Fruit fly (Drosophila melanogaster) whole organism, embryonic: ENCODE data around the gene CG6409.

Experiments
- Abd-B ChIP-seq: fragments of 200-800 bp; sonication (Bioruptor generic); optimal IDR thresholded peaks from 2 replicates; lab custom pipeline; 2018; ENCODE audit warnings: missing biosample characterization, mild to moderate bottlenecking, missing genetic modification characterization, moderate library complexity
- Asciz ChIP-seq: fragments of 200-800 bp; sonication (Bioruptor generic); optimal IDR thresholded peaks from 2 replicates; lab custom pipeline; 2017; ENCODE audit warnings: missing biosample characterization, mild to moderate bottlenecking, missing genetic modification characterization, missing genetic modification reagents
- Atf-2 ChIP-seq: fragments of 200-800 bp; sonication (Bioruptor generic); optimal IDR thresholded peaks from 2 replicates; lab custom pipeline; 2016; ENCODE audit warnings: missing biosample characterization, missing genetic modification characterization
- Bdp1 ChIP-seq: fragments of 200-800 bp; sonication (Bioruptor generic); optimal IDR thresholded peaks from 3 replicates; lab custom pipeline; 2016; ENCODE audit warnings: missing biosample characterization, missing genetic modification characterization
- CG11398 ChIP-seq: fragments of 200-800 bp; sonication (Bioruptor generic); optimal IDR thresholded peaks from 2 replicates; lab custom pipeline; 2016; ENCODE audit warnings: missing biosample characterization, missing genetic modification characterization
- CG12744 ChIP-seq: fragments of 200-800 bp; sonication (Bioruptor generic); optimal IDR thresholded peaks from 2 replicates; lab custom pipeline; 2016; ENCODE audit warnings: missing biosample characterization, missing genetic modification characterization
- CG12769 ChIP-seq: fragments of 200-800 bp; sonication (Bioruptor generic); optimal IDR thresholded peaks from 2 replicates; lab custom pipeline; 2019; ENCODE audit warnings: missing biosample characterization, mild to moderate bottlenecking, missing genetic modification characterization, moderate library complexity
- CG12942 ChIP-seq: fragments of 200-800 bp; sonication (Bioruptor generic); optimal IDR thresholded peaks from 3 replicates; lab custom pipeline; 2016; ENCODE audit warnings: missing biosample characterization, missing genetic modification characterization
- CG13123 ChIP-seq: fragments of 200-800 bp; sonication (Bioruptor generic); optimal IDR thresholded peaks from 2 replicates; lab custom pipeline; 2016; ENCODE audit warnings: missing biosample characterization, missing genetic modification characterization
- CG15479 ChIP-seq: fragments of 200-800 bp; sonication (Bioruptor generic); optimal IDR thresholded peaks from 3 replicates; lab custom pipeline; 2019; ENCODE audit warnings: missing biosample characterization, mild to moderate bottlenecking, missing genetic modification characterization, moderate library complexity
- CG17186 ChIP-seq: fragments of 200-800 bp; sonication (Bioruptor generic); optimal IDR thresholded peaks from 3 replicates; lab custom pipeline; 2017; ENCODE audit warnings: missing biosample characterization, missing genetic modification reagents, missing genetic modification characterization
- CG17361 ChIP-seq: fragments of 200-800 bp; sonication (Bioruptor generic); IDR thresholded peaks from 3 replicates; pipeline ENCODE4 v1.3.6; 2022; ENCODE audit warnings: missing biosample characterization, missing genetic modification characterization
- CG2120 ChIP-seq: fragments of 200-800 bp; sonication (Bioruptor generic); optimal IDR thresholded peaks from 3 replicates; lab custom pipeline; 2016; ENCODE audit warnings: missing biosample characterization, missing genetic modification characterization
- CG30020 ChIP-seq: fragments of 200-800 bp; optimal IDR thresholded peaks from 2 replicates; lab custom pipeline; 2019; ENCODE audit warnings: missing biosample characterization, mild to moderate bottlenecking, missing genetic modification characterization, moderate library complexity
- CG32767 ChIP-seq: fragments of 200-800 bp; sonication (Bioruptor generic); IDR thresholded peaks from 2 replicates; pipeline ENCODE4 v1.3.6; 2022; ENCODE audit warnings: missing biosample characterization, missing genetic modification characterization
- CG3407 ChIP-seq: fragments of 200-800 bp; sonication (Bioruptor generic); optimal IDR thresholded peaks from 2 replicates; lab custom pipeline; 2018; ENCODE audit warnings: missing biosample characterization, mild to moderate bottlenecking, missing genetic modification characterization
- CG34376 ChIP-seq: fragments of 200-800 bp; sonication (Bioruptor generic); optimal IDR thresholded peaks from 2 replicates; lab custom pipeline; 2018; ENCODE audit warnings: missing biosample characterization, mild to moderate bottlenecking, missing genetic modification characterization
- CG3995 ChIP-seq: fragments of 200-800 bp; sonication (Bioruptor generic); optimal IDR thresholded peaks from 3 replicates; lab custom pipeline; 2016; ENCODE audit warnings: missing biosample characterization, missing genetic modification characterization
- CG7987 ChIP-seq: fragments of 200-800 bp; sonication (Bioruptor generic); optimal IDR thresholded peaks from 2 replicates; lab custom pipeline; 2018; ENCODE audit warnings: missing biosample characterization, mild to moderate bottlenecking, missing genetic modification characterization, moderate library complexity
- CG8281 ChIP-seq: fragments of 200-800 bp; sonication (Bioruptor generic); optimal IDR thresholded peaks from 2 replicates; lab custom pipeline; 2018; ENCODE audit warnings: missing biosample characterization, mild to moderate bottlenecking, missing genetic modification characterization, moderate library complexity
- Deaf1 ChIP-seq: fragments of 200-800 bp; optimal IDR thresholded peaks from 3 replicates; lab custom pipeline; 2019; ENCODE audit warnings: missing biosample characterization, mild to moderate bottlenecking, missing genetic modification characterization, moderate library complexity
- ERR ChIP-seq: fragments of 200-800 bp; sonication (Bioruptor generic); optimal IDR thresholded peaks from 2 replicates; lab custom pipeline; 2016; ENCODE audit warnings: missing biosample characterization, missing genetic modification characterization
- Fer3 ChIP-seq: fragments of 200-800 bp; sonication (Bioruptor generic); optimal IDR thresholded peaks from 2 replicates; lab custom pipeline; 2018; ENCODE audit warnings: missing biosample characterization, mild to moderate bottlenecking, missing genetic modification characterization, moderate library complexity
- GATAe ChIP-seq: fragments of 200-800 bp; sonication (Bioruptor generic); conservative IDR thresholded peaks from 2 replicates; pipeline ENCODE4 v1.3.6; 2022; ENCODE audit warnings: missing biosample characterization, missing genetic modification characterization
- HLH3B ChIP-seq: fragments of 200-800 bp; sonication (Bioruptor generic); IDR thresholded peaks from 2 replicates; pipeline ENCODE4 v1.3.6; 2022; ENCODE audit warnings: missing biosample characterization, missing genetic modification characterization
- Meics ChIP-seq: fragments of 200-800 bp; sonication (Bioruptor generic); optimal IDR thresholded peaks from 2 replicates; lab custom pipeline; 2017; ENCODE audit warnings: missing biosample characterization, mild to moderate bottlenecking, missing genetic modification characterization
- NK7.1 ChIP-seq: fragments of 200-800 bp; sonication (Bioruptor generic); optimal IDR thresholded peaks from 3 replicates; lab custom pipeline; 2016; ENCODE audit warnings: missing biosample characterization, missing genetic modification characterization
- Side ChIP-seq: fragments of 200-800 bp; sonication (Bioruptor generic); optimal IDR thresholded peaks from 2 replicates; lab custom pipeline; 2016; ENCODE audit warnings: missing biosample characterization, missing genetic modification characterization
- bigmax ChIP-seq: fragments of 200-800 bp; sonication (Bioruptor generic); optimal IDR thresholded peaks from 2 replicates; lab custom pipeline; 2018; ENCODE audit warnings: missing biosample characterization, mild to moderate bottlenecking, missing genetic modification characterization
- cg ChIP-seq: fragments of 200-800 bp; sonication (Bioruptor generic); optimal IDR thresholded peaks from 3 replicates; lab custom pipeline; 2019; ENCODE audit warnings: missing biosample characterization, mild to moderate bottlenecking, missing genetic modification characterization, moderate library complexity
- chinmo ChIP-seq: fragments of 200-800 bp; sonication (Bioruptor generic); IDR thresholded peaks from 4 replicates; pipeline ENCODE4 v1.3.6; 2022; ENCODE audit warnings: missing biosample characterization, missing genetic modification characterization; ENCODE audit not compliant: partially characterized antibody
- ci ChIP-seq: fragments of 200-800 bp; sonication (Bioruptor generic); IDR thresholded peaks from 3 replicates; pipeline ENCODE4 v1.3.6; 2022; ENCODE audit warnings: missing biosample characterization, missing genetic modification characterization
- crol ChIP-seq: fragments of 200-800 bp; sonication (Bioruptor generic); IDR thresholded peaks from 2 replicates; pipeline ENCODE4 v1.3.6; 2022; ENCODE audit warnings: missing biosample characterization, missing genetic modification characterization
- dati ChIP-seq: fragments of 200-800 bp; sonication (Bioruptor generic); IDR thresholded peaks from 2 replicates; pipeline ENCODE4 v1.3.6; 2022; ENCODE audit warnings: missing biosample characterization, missing genetic modification characterization
- dimm ChIP-seq: fragments of 200-800 bp; sonication (Bioruptor generic); IDR thresholded peaks from 2 replicates; pipeline ENCODE4 v1.3.6; 2022; ENCODE audit warnings: missing biosample characterization, missing genetic modification characterization
- disco-r ChIP-seq: fragments of 200-800 bp; sonication (Bioruptor generic); optimal IDR thresholded peaks from 2 replicates; lab custom pipeline; 2016; ENCODE audit warnings: missing biosample characterization, missing genetic modification characterization
- dmrt11E ChIP-seq: fragments of 200-800 bp; sonication (Bioruptor generic); optimal IDR thresholded peaks from 3 replicates; lab custom pipeline; 2018; ENCODE audit warnings: missing biosample characterization, mild to moderate bottlenecking, missing genetic modification characterization, moderate library complexity
- esg ChIP-seq: fragments of 200-800 bp; sonication (Bioruptor generic); conservative IDR thresholded peaks from 2 replicates; pipeline ENCODE4 v1.3.6; 2022; ENCODE audit warnings: missing biosample characterization, missing genetic modification characterization
- eyg ChIP-seq: fragments of 200-800 bp; sonication (Bioruptor generic); optimal IDR thresholded peaks from 3 replicates; lab custom pipeline; 2016; ENCODE audit warnings: missing biosample characterization, missing genetic modification characterization
- ftz-f1 ChIP-seq: fragments of 200-800 bp; sonication (Bioruptor generic); optimal IDR thresholded peaks from 2 replicates; lab custom pipeline; 2016; ENCODE audit warnings: missing biosample characterization, missing genetic modification characterization
- gem ChIP-seq: fragments of 200-800 bp; sonication (Bioruptor generic); optimal IDR thresholded peaks from 2 replicates; lab custom pipeline; 2019; ENCODE audit warnings: missing biosample characterization, mild to moderate bottlenecking, missing genetic modification characterization, moderate library complexity
- hth ChIP-seq: fragments of >200 bp; optimal IDR thresholded peaks from 2 replicates; lab custom pipeline; 2017; ENCODE audit warnings: inconsistent platforms
- lilli ChIP-seq: fragments of 200-800 bp; sonication (Bioruptor generic); optimal IDR thresholded peaks from 3 replicates; lab custom pipeline; 2016; ENCODE audit warnings: missing biosample characterization, missing genetic modification characterization
- lola ChIP-seq, 3 experiments: fragments of >200 bp in 2 of 3; fragments of 200-800 bp in 1 of 3; sonication (Bioruptor generic) in 1 of 3; optimal IDR thresholded peaks; 2 replicates each; lab custom pipeline; 2017 to 2019; ENCODE audit warnings: missing biosample characterization in 3 of 3, missing genetic modification characterization in 3 of 3, mild to moderate bottlenecking in 1 of 3, moderate library complexity in 1 of 3
- nau ChIP-seq: fragments of 200-800 bp; sonication (Bioruptor generic); optimal IDR thresholded peaks from 3 replicates; lab custom pipeline; 2017; ENCODE audit warnings: missing biosample characterization, mild to moderate bottlenecking, missing genetic modification characterization, missing genetic modification reagents
- sens-2 ChIP-seq: fragments of 200-800 bp; sonication (Bioruptor generic); IDR thresholded peaks from 2 replicates; pipeline ENCODE4 v1.3.6; 2022; ENCODE audit warnings: missing biosample characterization, missing genetic modification characterization
- sim ChIP-seq: fragments of 200-800 bp; sonication (Bioruptor generic); IDR thresholded peaks from 2 replicates; pipeline ENCODE4 v1.3.6; 2022; ENCODE audit warnings: missing biosample characterization, missing genetic modification characterization
- sisA ChIP-seq: fragments of 200-800 bp; sonication (Bioruptor generic); IDR thresholded peaks from 2 replicates; pipeline ENCODE4 v1.3.6; 2022; ENCODE audit warnings: missing biosample characterization, missing genetic modification characterization
- so ChIP-seq: fragments of 200-800 bp; sonication (Bioruptor generic); IDR thresholded peaks from 3 replicates; pipeline ENCODE4 v1.3.6; 2022; ENCODE audit warnings: missing biosample characterization, missing genetic modification characterization
- tgo ChIP-seq: fragments of 200-800 bp; sonication (Bioruptor generic); IDR thresholded peaks from 3 replicates; pipeline ENCODE4 v1.3.6; 2022; ENCODE audit warnings: missing biosample characterization, missing genetic modification characterization
- z ChIP-seq: fragments of 200-800 bp; sonication (Bioruptor generic); IDR thresholded peaks from 3 replicates; pipeline ENCODE4 v1.3.6; 2022; ENCODE audit warnings: missing biosample characterization, missing genetic modification characterization

CG6409 gene

dm6 chr3L:10848712-10849377, 33.3 kb downstream of the CG6409 start (continued):
- no peak for TF ChIP-seq Asciz (GFP tag; lab: Kevin White, UChicago)
- no peak for TF ChIP-seq sens-2 (GFP tag; lab: Robert Waterston, UW)
- no peak for TF ChIP-seq CG17186 (GFP tag; lab: Kevin White, UChicago)
- no peak for TF ChIP-seq CG3407 (GFP tag; lab: Kevin White, UChicago)
- no peak for TF ChIP-seq CG11398
- TF ChIP-seq so (GFP tag; lab: Robert Waterston, UW) = peak; percentile 32; the same call in 1 of the 3 replicates
- TF ChIP-seq Fer3 (tag; lab: Kevin White, UChicago) = no peak
- TF ChIP-seq Atf-2 = no peak
- no peak for TF ChIP-seq disco-r (GFP tag; lab: Kevin White, UChicago)
- TF ChIP-seq Abd-B (GFP tag; lab: Kevin White, UChicago) = no peak
- TF ChIP-seq gem (tag; lab: Kevin White, UChicago) = no peak
- TF ChIP-seq dimm (GFP tag; lab: Robert Waterston, UW) = no peak
- no peak for TF ChIP-seq CG17361
- TF ChIP-seq NK7.1 = no peak
- no peak for TF ChIP-seq esg (GFP tag; lab: Robert Waterston, UW)
- TF ChIP-seq z (GFP tag; lab: Robert Waterston, UW) = peak; percentile 64; the same call in 2 of the 3 replicates
- peak; percentile 33 for TF ChIP-seq CG12769 (tag; lab: Kevin White, UChicago)
- TF ChIP-seq dati = no peak
- TF ChIP-seq nau (GFP tag; lab: Kevin White, UChicago) = no peak
- TF ChIP-seq Meics (GFP tag; lab: Kevin White, UChicago) = no peak
- TF ChIP-seq Side (GFP tag; lab: Kevin White, UChicago) = no peak
- TF ChIP-seq CG30020 = no peak
- no peak for TF ChIP-seq CG34376
- no peak for TF ChIP-seq sim (GFP tag; lab: Robert Waterston, UW)
- no peak for TF ChIP-seq CG12942 (GFP tag; lab: Kevin White, UChicago)
- TF ChIP-seq ERR = no peak
- peak; percentile 65 for TF ChIP-seq cg (GFP tag; lab: Kevin White, UChicago)
- TF ChIP-seq hth (lab: Kevin White, UChicago) = no peak
- TF ChIP-seq CG8281 (tag; lab: Kevin White, UChicago) = no peak
- no peak for TF ChIP-seq Bdp1 (GFP tag; lab: Kevin White, UChicago)
- TF ChIP-seq dmrt11E = no peak
- peak; percentile 80 for TF ChIP-seq Deaf1 (tag; lab: Kevin White, UChicago)
- no peak for TF ChIP-seq eyg (GFP tag; lab: Kevin White, UChicago)
- TF ChIP-seq CG32767 (GFP tag; lab: Robert Waterston, UW) = peak; percentile 71
- no peak for TF ChIP-seq bigmax (GFP tag; lab: Kevin White, UChicago)
- peak; percentile 70; the same call in 1 of the 4 replicates for TF ChIP-seq chinmo (GFP tag; lab: Robert Waterston, UW)
- no peak for TF ChIP-seq lola (GFP tag; optimal IDR thresholded peaks at IDR 0.05; lab: Kevin White, UChicago)
- no peak for TF ChIP-seq CG3995 (GFP tag; lab: Kevin White, UChicago)
- TF ChIP-seq lilli = no peak
- TF ChIP-seq HLH3B (GFP tag; lab: Robert Waterston, UW) = no peak
- peak; percentile 82 for TF ChIP-seq CG15479 (GFP tag; lab: Kevin White, UChicago)
- TF ChIP-seq ci (GFP tag; lab: Robert Waterston, UW) = 0 out of 3 replicates have a peak, but pooled peaks have one; percentile 18
- no peak for TF ChIP-seq CG2120
- TF ChIP-seq ftz-f1 (GFP tag; lab: Kevin White, UChicago) = no peak
- TF ChIP-seq tgo = no peak
- TF ChIP-seq CG7987 (GFP tag; lab: Kevin White, UChicago) = no peak
- no peak for TF ChIP-seq sisA (GFP tag; lab: Robert Waterston, UW)
- TF ChIP-seq GATAe (GFP tag; lab: Robert Waterston, UW) = no peak
- TF ChIP-seq crol (GFP tag; lab: Robert Waterston, UW) = 0 out of 2 replicates have a peak, but pooled peaks have one; percentile 8
- no peak for TF ChIP-seq CG12744
- TF ChIP-seq CG13123 = no peak
